Fruit fly (Drosophila melanogaster): ENCODE results near the gene Set.

Gene Set

DNA sequence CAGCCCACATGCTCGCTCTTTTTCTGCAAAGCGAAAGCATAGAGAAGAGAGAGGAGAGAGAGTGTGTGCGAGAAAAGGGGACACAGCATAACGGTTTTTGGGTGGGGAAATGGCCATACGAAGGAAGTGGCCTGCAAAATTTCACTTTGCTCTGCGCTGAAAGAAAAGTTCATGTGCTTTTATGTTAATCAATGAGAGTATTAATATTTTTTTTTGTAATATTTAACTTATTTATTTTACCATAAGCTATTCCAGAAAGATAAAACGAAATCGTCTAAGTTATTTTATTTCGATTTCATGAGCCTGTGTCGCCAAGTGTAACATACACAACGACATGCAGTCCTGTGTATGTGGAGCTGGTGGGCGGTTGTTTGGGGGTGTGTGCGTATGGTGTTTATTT is 12.9 kb upstream of the Set start (continued):
- TF ChIP-seq CG7745 (tag; optimal IDR thresholded peaks at IDR 0.05), result no peak
- no peak for TF ChIP-seq CG3281 (GFP tag; optimal IDR thresholded peaks at IDR 0.05)
- TF ChIP-seq CG14050 (GFP tag; IDR thresholded peaks at IDR 0.05), result peak; percentile 75
- TF ChIP-seq her (GFP tag; optimal IDR thresholded peaks at IDR 0.05), result no peak
- TF ChIP-seq CG14014 (GFP tag; IDR thresholded peaks at IDR 0.05), result peak; percentile 83
- TF ChIP-seq emc (GFP tag; optimal IDR thresholded peaks at IDR 0.05), result no peak
- TF ChIP-seq peb (GFP tag; IDR thresholded peaks at IDR 0.05), result no peak; the same call in 1 of the 2 replicates
- TF ChIP-seq CG7928 (GFP tag; optimal IDR thresholded peaks at IDR 0.05), result no peak
- TF ChIP-seq tap (tag; optimal IDR thresholded peaks at IDR 0.05), result no peak
- TF ChIP-seq exex (tag; optimal IDR thresholded peaks at IDR 0.05), result no peak
- TF ChIP-seq sens-2 (GFP tag; IDR thresholded peaks at IDR 0.05), result no peak
- peak; percentile 72 for TF ChIP-seq ranshi (GFP tag; IDR thresholded peaks at IDR 0.05)
- no peak for TF ChIP-seq CG13296 (GFP tag; optimal IDR thresholded peaks at IDR 0.05)
- TF ChIP-seq CG2678 (tag; optimal IDR thresholded peaks at IDR 0.05), result no peak
- TF ChIP-seq tx (GFP tag; optimal IDR thresholded peaks at IDR 0.05), result no peak
- TF ChIP-seq Pdp1 (GFP tag; optimal IDR thresholded peaks at IDR 0.05), result no peak
- TF ChIP-seq vnd (GFP tag; IDR thresholded peaks at IDR 0.05; ENCODE audit: partially characterized antibody), result no peak
- no peak for TF ChIP-seq CG4820 (GFP tag; optimal IDR thresholded peaks at IDR 0.05)
- no peak for TF ChIP-seq Neu2 (GFP tag; optimal IDR thresholded peaks at IDR 0.05; ENCODE audit: borderline replicate concordance)
- TF ChIP-seq CG16779 (GFP tag; IDR thresholded peaks at IDR 0.05), result no peak
- TF ChIP-seq CG1832 (GFP tag; optimal IDR thresholded peaks at IDR 0.05), result no peak
- TF ChIP-seq Usf (GFP tag; optimal IDR thresholded peaks at IDR 0.05), result no peak
- peak; percentile 30; the same call in 1 of the 2 replicates for TF ChIP-seq CG10321 (GFP tag; IDR thresholded peaks at IDR 0.05)
- TF ChIP-seq lbe (GFP tag; optimal IDR thresholded peaks at IDR 0.05), result no peak
- TF ChIP-seq grn (GFP tag; optimal IDR thresholded peaks at IDR 0.05), result no peak
- no peak for TF ChIP-seq bab2 (GFP tag; optimal IDR thresholded peaks at IDR 0.05)
- no peak for TF ChIP-seq gcm (GFP tag; optimal IDR thresholded peaks at IDR 0.05)
- TF ChIP-seq al (GFP tag; IDR thresholded peaks at IDR 0.05), result peak; percentile 57
- TF ChIP-seq bowl (GFP tag; IDR thresholded peaks at IDR 0.05), result no peak
- peak; percentile 5 for TF ChIP-seq YL-1 (GFP tag; optimal IDR thresholded peaks at IDR 0.05)
- 0 out of 2 replicates have a peak, but pooled peaks have one; percentile 28 for TF ChIP-seq toy (GFP tag; IDR thresholded peaks at IDR 0.05)
- TF ChIP-seq phol (tag; optimal IDR thresholded peaks at IDR 0.05), result peak; percentile 31
- TF ChIP-seq hbn (GFP tag; IDR thresholded peaks at IDR 0.05; ENCODE audit: partially characterized antibody), result no peak
- no peak for TF ChIP-seq vfl (GFP tag; optimal IDR thresholded peaks at IDR 0.05)
- TF ChIP-seq fd3F (GFP tag; optimal IDR thresholded peaks at IDR 0.05), result no peak
- TF ChIP-seq CG11085 (GFP tag; IDR thresholded peaks at IDR 0.05), result 0 out of 2 replicates have a peak, but pooled peaks have one; percentile 24
- no peak for TF ChIP-seq z (GFP tag; IDR thresholded peaks at IDR 0.05)
- TF ChIP-seq CG6791 (GFP tag; IDR thresholded peaks at IDR 0.05; ENCODE audit: partially characterized antibody), result no peak
- no peak for TF ChIP-seq h (optimal IDR thresholded peaks at IDR 0.05)
- peak; percentile 32 for TF ChIP-seq kay (GFP tag; optimal IDR thresholded peaks at IDR 0.05)
- no peak for TF ChIP-seq HLH4C (GFP tag; IDR thresholded peaks at IDR 0.05; ENCODE audit: partially characterized antibody)
- TF ChIP-seq MTF-1 (GFP tag; optimal IDR thresholded peaks at IDR 0.05; ENCODE audit: borderline replicate concordance), result no peak
- TF ChIP-seq unpg (GFP tag; optimal IDR thresholded peaks at IDR 0.05), result no peak
- no peak for TF ChIP-seq CoRest (tag; optimal IDR thresholded peaks at IDR 0.05)
- TF ChIP-seq CG32532 (GFP tag; IDR thresholded peaks at IDR 0.05), result peak; percentile 86
- no peak for TF ChIP-seq nom (GFP tag; optimal IDR thresholded peaks at IDR 0.05)
- peak; percentile 71 for TF ChIP-seq Drgx (GFP tag; IDR thresholded peaks at IDR 0.05)
- TF ChIP-seq corto (GFP tag; optimal IDR thresholded peaks at IDR 0.05), result no peak
- no peak for TF ChIP-seq dm (GFP tag; optimal IDR thresholded peaks at IDR 0.05)
- peak; percentile 76 for TF ChIP-seq Ptx1 (GFP tag; IDR thresholded peaks at IDR 0.05)
- TF ChIP-seq Vsx1 (GFP tag; optimal IDR thresholded peaks at IDR 0.05), result no peak

All from whole organism, embryonic.